Worm (Caenorhabditis elegans) whole organism, L2 larva: Measurements from ENCODE around the gene tbc-11.
A peak's percentile ranks its signal among the peaks of the same experiment; 100 is the strongest.

Experiments used
- ZK546.5 ChIP-seq: sonication (generic microtip); optimal IDR thresholded peaks from 2 replicates; lab custom pipeline; 2017; ENCODE audit warnings: missing biosample characterization, missing genetic modification characterization
- alr-1 ChIP-seq: fragments of 150-350 bp; optimal IDR thresholded peaks from 2 replicates; lab custom pipeline; 2014; ENCODE audit warnings: missing biosample characterization, missing genetic modification characterization
- aly-2 ChIP-seq: fragments of 150-350 bp; optimal IDR thresholded peaks from 2 replicates; lab custom pipeline; 2014; ENCODE audit warnings: missing biosample characterization, missing genetic modification characterization
- blmp-1 ChIP-seq: sonication (generic microtip); optimal IDR thresholded peaks from 2 replicates; lab custom pipeline; 2017; ENCODE audit warnings: missing genetic modification characterization, mild to moderate bottlenecking, missing compliant biosample characterization, antibody characterized with exemption, moderate library complexity; ENCODE audit not compliant: insufficient read depth
- dmd-4 ChIP-seq: sonication (generic microtip); optimal IDR thresholded peaks from 2 replicates; lab custom pipeline; 2017; ENCODE audit warnings: missing biosample characterization, missing genetic modification characterization
- egl-27 ChIP-seq: sonication (generic microtip); optimal IDR thresholded peaks from 3 replicates; lab custom pipeline; 2017; ENCODE audit warnings: missing biosample characterization, missing genetic modification reagents, missing genetic modification characterization
- lin-39 ChIP-seq: fragments of 150-350 bp; optimal IDR thresholded peaks from 2 replicates; lab custom pipeline; 2014; ENCODE audit warnings: missing biosample characterization, missing genetic modification reagents, missing genetic modification characterization
- lsy-2 ChIP-seq, 2 experiments: fragments of 150-350 bp in 1 of 2; sonication (generic microtip) in 1 of 2; optimal IDR thresholded peaks; 2 replicates each; lab custom pipeline; 2014 to 2017; ENCODE audit warnings: missing biosample characterization in 2 of 2, missing genetic modification characterization in 2 of 2
- skn-1 ChIP-seq: sonication (generic microtip); optimal IDR thresholded peaks from 2 replicates; lab custom pipeline; 2017; ENCODE audit warnings: missing biosample characterization, missing genetic modification characterization
- ztf-4 ChIP-seq: fragments of 150-350 bp; optimal IDR thresholded peaks from 2 replicates; lab custom pipeline; 2014; ENCODE audit warnings: missing biosample characterization, missing genetic modification characterization

- TF ChIP-seq ZK546.5 (tag; lab: Kevin White, UChicago) (no peak), lin-39 (tag; lab: Kevin White, UChicago) (no peak), skn-1 (tag; lab: Kevin White, UChicago) (no peak), dmd-4 (tag; lab: Kevin White, UChicago) (no peak), ztf-4 (tag; lab: Kevin White, UChicago) (no peak), alr-1 (no peak), lsy-2 (tag; optimal IDR thresholded peaks at IDR 0.05; lab: Kevin White, UChicago) (no peak), blmp-1 (peak; percentile 51), egl-27 (tag; lab: Kevin White, UChicago) (no peak), aly-2 (tag; lab: Kevin White, UChicago) (no peak)
Observed at ce11 chrX:927632-928031, 2.9 kb downstream of the tbc-11 start.
